Worm (Caenorhabditis elegans) whole organism, L1 larva: ENCODE measurements around the gene Y37A1A.3.

ENCODE experiments used
- C04F5.9 ChIP-seq: sonication (generic microtip); optimal IDR thresholded peaks from 2 replicates; lab custom pipeline; 2016; ENCODE audit warnings: missing genetic modification characterization, missing compliant biosample characterization
- aly-2 ChIP-seq: fragments of 150-350 bp; optimal IDR thresholded peaks from 2 replicates; lab custom pipeline; 2014; ENCODE audit warnings: missing biosample characterization, missing genetic modification characterization
- ama-1 ChIP-seq: fragments of 150-350 bp; optimal IDR thresholded peaks from 2 replicates; lab custom pipeline; 2014
- ceh-63 ChIP-seq: fragments of 200-800 bp; sonication (Bioruptor generic); optimal IDR thresholded peaks from 2 replicates; lab custom pipeline; 2018; ENCODE audit warnings: mild to moderate bottlenecking, missing genetic modification characterization, missing compliant biosample characterization
- ceh-8 ChIP-seq: fragments of 200-800 bp; sonication (Bioruptor generic); optimal IDR thresholded peaks from 2 replicates; lab custom pipeline; 2018; ENCODE audit warnings: mild to moderate bottlenecking, missing genetic modification characterization, moderate library complexity, missing compliant biosample characterization
- ceh-88 ChIP-seq: fragments of 200-800 bp; sonication (Bioruptor generic); IDR thresholded peaks from 2 replicates; pipeline ENCODE4 v1.3.6; 2022; ENCODE audit warnings: missing genetic modification characterization, missing compliant biosample characterization
- ces-1 ChIP-seq: fragments of 150-350 bp; optimal IDR thresholded peaks from 2 replicates; lab custom pipeline; 2014; ENCODE audit warnings: missing biosample characterization, missing genetic modification reagents, missing genetic modification characterization
- efl-1 ChIP-seq, 4 experiments: fragments of 150-350 bp; optimal IDR thresholded peaks in 3 of 4; peaks in 1 of 4; 1 replicate in 1 of 4; 2 replicates in 3 of 4; lab custom pipeline; 2014; ENCODE audit warnings: missing biosample characterization in 2 of 4, missing genetic modification characterization in 2 of 4, missing genetic modification reagents in 2 of 4
- elt-2 ChIP-seq: sonication (generic microtip); optimal IDR thresholded peaks from 2 replicates; lab custom pipeline; 2016; ENCODE audit warnings: missing genetic modification characterization, mild to moderate bottlenecking, inconsistent platforms, missing compliant biosample characterization, missing genetic modification reagents
- ets-5 ChIP-seq: fragments of 200-800 bp; sonication (Bioruptor generic); IDR thresholded peaks from 2 replicates; pipeline ENCODE4 v1.3.6; 2022; ENCODE audit warnings: missing genetic modification characterization, missing compliant biosample characterization
- fkh-10 ChIP-seq: sonication (generic microtip); optimal IDR thresholded peaks from 2 replicates; lab custom pipeline; 2017; ENCODE audit warnings: missing biosample characterization, missing genetic modification reagents, missing genetic modification characterization
- fkh-4 ChIP-seq: sonication (generic microtip); optimal IDR thresholded peaks from 2 replicates; lab custom pipeline; 2016; ENCODE audit warnings: missing compliant biosample characterization, missing genetic modification characterization, borderline replicate concordance
- hlh-17 ChIP-seq: fragments of 200-800 bp; sonication (Bioruptor generic); optimal IDR thresholded peaks from 2 replicates; lab custom pipeline; 2018; ENCODE audit warnings: missing genetic modification characterization, mild to moderate bottlenecking, missing compliant biosample characterization, moderate library complexity, borderline replicate concordance
- hpl-2 ChIP-seq: fragments of 150-350 bp; optimal IDR thresholded peaks from 2 replicates; lab custom pipeline; 2014; ENCODE audit warnings: missing biosample characterization, missing genetic modification reagents, missing genetic modification characterization
- jun-1 ChIP-seq: fragments of 150-350 bp; optimal IDR thresholded peaks from 2 replicates; lab custom pipeline; 2014; ENCODE audit warnings: missing biosample characterization, missing genetic modification reagents, missing genetic modification characterization
- lin-14 ChIP-seq: fragments of 200-800 bp; sonication (Bioruptor generic); optimal IDR thresholded peaks from 2 replicates; lab custom pipeline; 2018; ENCODE audit warnings: mild to moderate bottlenecking, missing genetic modification characterization, moderate library complexity, missing compliant biosample characterization
- lsy-2 ChIP-seq, 2 experiments: fragments of 150-350 bp; optimal IDR thresholded peaks; 2 replicates each; lab custom pipeline; 2014; ENCODE audit warnings: missing biosample characterization in 2 of 2, missing genetic modification characterization in 2 of 2
- mdl-1 ChIP-seq, 2 experiments: fragments of 150-350 bp; optimal IDR thresholded peaks; 2 replicates each; lab custom pipeline; 2014 to 2017; ENCODE audit warnings: missing biosample characterization in 2 of 2, missing genetic modification characterization in 2 of 2, inconsistent platforms in 1 of 2
- mef-2 ChIP-seq: fragments of 150-350 bp; optimal IDR thresholded peaks from 2 replicates; lab custom pipeline; 2014; ENCODE audit warnings: missing biosample characterization, missing genetic modification characterization
- nhr-12 ChIP-seq: sonication (generic microtip); optimal IDR thresholded peaks from 2 replicates; lab custom pipeline; 2017; ENCODE audit warnings: missing biosample characterization, missing genetic modification characterization
- nhr-19 ChIP-seq: fragments of 200-800 bp; sonication (Bioruptor generic); conservative IDR thresholded peaks from 2 replicates; pipeline ENCODE4 v1.3.6; 2022; ENCODE audit warnings: missing genetic modification characterization, missing compliant biosample characterization
- nhr-47 ChIP-seq: sonication (generic microtip); optimal IDR thresholded peaks from 2 replicates; lab custom pipeline; 2016; ENCODE audit warnings: mild to moderate bottlenecking, missing genetic modification characterization, moderate library complexity, missing compliant biosample characterization
- nhr-76 ChIP-seq: sonication (generic microtip); optimal IDR thresholded peaks from 2 replicates; lab custom pipeline; 2017; ENCODE audit warnings: missing biosample characterization, missing genetic modification characterization
- nhr-77 ChIP-seq: fragments of 150-350 bp; optimal IDR thresholded peaks from 2 replicates; lab custom pipeline; 2014; ENCODE audit warnings: missing biosample characterization, missing genetic modification characterization
- nhr-84 ChIP-seq: sonication (generic microtip); optimal IDR thresholded peaks from 2 replicates; lab custom pipeline; 2017; ENCODE audit warnings: missing biosample characterization, missing genetic modification characterization
- nhr-85 ChIP-seq: sonication (generic microtip); peaks from one replicate; lab custom pipeline; 2016; ENCODE audit warnings: missing genetic modification characterization, inconsistent platforms, missing compliant biosample characterization
- nhr-90 ChIP-seq: sonication (generic microtip); optimal IDR thresholded peaks from 2 replicates; lab custom pipeline; 2016; ENCODE audit warnings: mild to moderate bottlenecking, missing genetic modification characterization, missing compliant biosample characterization; ENCODE audit not compliant: poor library complexity
- pax-3 ChIP-seq: fragments of 200-800 bp; sonication (Bioruptor generic); optimal IDR thresholded peaks from 2 replicates; lab custom pipeline; 2018; ENCODE audit warnings: mild to moderate bottlenecking, missing genetic modification characterization, moderate library complexity, missing compliant biosample characterization
- pqm-1 ChIP-seq: sonication (generic microtip); optimal IDR thresholded peaks from 3 replicates; lab custom pipeline; 2017; ENCODE audit warnings: missing biosample characterization, missing genetic modification characterization
- rnt-1 ChIP-seq: sonication (generic microtip); optimal IDR thresholded peaks from 2 replicates; lab custom pipeline; 2016; ENCODE audit warnings: mild to moderate bottlenecking, missing genetic modification characterization, moderate library complexity, missing compliant biosample characterization
- skn-1 ChIP-seq: fragments of 150-350 bp; optimal IDR thresholded peaks from 2 replicates; lab custom pipeline; 2014; ENCODE audit warnings: missing biosample characterization, missing genetic modification characterization
- snpc-4 ChIP-seq: fragments of 150-350 bp; optimal IDR thresholded peaks from 2 replicates; lab custom pipeline; 2014; ENCODE audit warnings: missing biosample characterization, missing genetic modification characterization
- snu-23 ChIP-seq: sonication (generic microtip); optimal IDR thresholded peaks from 2 replicates; lab custom pipeline; 2016; ENCODE audit warnings: missing genetic modification characterization, missing compliant biosample characterization
- sptf-1 ChIP-seq: fragments of 150-350 bp; optimal IDR thresholded peaks from 2 replicates; lab custom pipeline; 2014; ENCODE audit warnings: missing biosample characterization, missing genetic modification characterization
- swsn-7 ChIP-seq: sonication (generic microtip); optimal IDR thresholded peaks from 2 replicates; lab custom pipeline; 2016; ENCODE audit warnings: missing genetic modification characterization, missing compliant biosample characterization
- unc-86 ChIP-seq: sonication (generic microtip); optimal IDR thresholded peaks from 2 replicates; lab custom pipeline; 2016; ENCODE audit warnings: missing genetic modification characterization, missing compliant biosample characterization
- vab-15 ChIP-seq: sonication (generic microtip); optimal IDR thresholded peaks from 2 replicates; lab custom pipeline; 2017; ENCODE audit warnings: missing genotype, mild to moderate bottlenecking, missing genetic modification characterization, missing compliant biosample characterization
- xbp-1 ChIP-seq: sonication (generic microtip); optimal IDR thresholded peaks from 2 replicates; lab custom pipeline; 2016; ENCODE audit warnings: missing genetic modification characterization, missing compliant biosample characterization
- ztf-11 ChIP-seq, 2 experiments: sonication (generic microtip); optimal IDR thresholded peaks; 2 replicates each; lab custom pipeline; 2016 to 2017; ENCODE audit warnings: missing genetic modification characterization in 2 of 2, missing biosample characterization in 1 of 2, missing compliant biosample characterization in 1 of 2

The Y37A1A.3 gene

DNA sequence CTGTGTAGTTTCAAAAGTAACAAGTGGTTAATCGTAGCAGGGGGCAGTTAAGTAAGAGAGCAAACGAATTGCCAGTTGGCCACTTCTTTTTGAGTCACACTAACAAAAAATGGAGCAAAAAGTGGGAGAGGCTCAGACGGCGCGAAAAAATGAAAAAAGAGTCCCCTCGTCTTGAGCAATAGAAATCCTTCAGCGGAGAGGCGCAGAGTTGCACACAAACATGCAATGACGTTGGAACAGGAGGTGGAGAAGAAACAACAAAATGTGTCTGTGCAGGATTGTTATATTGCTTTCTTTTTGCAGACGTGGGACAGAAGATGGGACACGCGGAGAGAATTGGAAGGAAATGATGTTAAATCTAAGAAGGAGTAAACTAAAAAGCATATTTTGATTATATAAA lies 25.0 kb downstream of the Y37A1A.3 start (continued):
- TF ChIP-seq sptf-1 (tag; lab: Kevin White, UChicago) (no peak), nhr-19 (GFP tag; lab: Robert Waterston, UW) (0 out of 2 replicates have a peak, but pooled peaks have one; percentile 30), nhr-76 (tag; lab: Kevin White, UChicago) (no peak), vab-15 (tag; lab: Kevin White, UChicago) (no peak), snu-23 (GFP tag; lab: Kevin White, UChicago) (peak; percentile 53), xbp-1 (tag; lab: Kevin White, UChicago) (peak; percentile 33), ztf-11 (tag; optimal IDR thresholded peaks at IDR 0.05; lab: Kevin White, UChicago) (no peak), swsn-7 (tag; lab: Kevin White, UChicago) (peak; percentile 48), ceh-63 (GFP tag; lab: Kevin White, UChicago) (no peak)

- TF ChIP-seq efl-1 (optimal IDR thresholded peaks at IDR 0.05; lab: Kevin White, UChicago) (no peak), efl-1 (GFP tag; optimal IDR thresholded peaks at IDR 0.05 in 1 of 2; lab: Kevin White, UChicago) (peak in 1 of 2 experiments; percentile 47), mef-2 (tag; lab: Kevin White, UChicago) (no peak)
- TF ChIP-seq, all 84 proteins: peak for 1
Observed at ce11 chrIV:13876565-13877153, 26.0 kb downstream of the Y37A1A.3 start, which contains the start of gene prdh-1. prdh-1 (minus strand) TSS chrIV:13876615.

ce11 chrIV:13870085-13870484 lies 32.6 kb downstream of the Y37A1A.3 start:
- TF ChIP-seq nhr-90 (no peak), nhr-47 (tag; lab: Kevin White, UChicago) (no peak), unc-86 (tag; lab: Kevin White, UChicago) (no peak), fkh-4 (tag; lab: Kevin White, UChicago) (no peak), ets-5 (GFP tag; lab: Robert Waterston, UW) (no peak), mdl-1 (tag; optimal IDR thresholded peaks at IDR 0.05; lab: Kevin White, UChicago) (no peak), nhr-85 (tag; lab: Kevin White, UChicago) (no peak), ces-1 (no peak), ceh-8 (GFP tag; lab: Kevin White, UChicago) (no peak), ceh-88 (GFP tag; lab: Robert Waterston, UW) (no peak), C04F5.9 (tag; lab: Kevin White, UChicago) (no peak), ama-1 (lab: Kevin White, UChicago) (no peak), rnt-1 (tag; lab: Kevin White, UChicago) (no peak), pax-3 (tag; lab: Kevin White, UChicago) (no peak), nhr-12 (tag; lab: Kevin White, UChicago) (no peak), fkh-10 (GFP tag; lab: Kevin White, UChicago) (no peak), elt-2 (no peak)

DNA sequence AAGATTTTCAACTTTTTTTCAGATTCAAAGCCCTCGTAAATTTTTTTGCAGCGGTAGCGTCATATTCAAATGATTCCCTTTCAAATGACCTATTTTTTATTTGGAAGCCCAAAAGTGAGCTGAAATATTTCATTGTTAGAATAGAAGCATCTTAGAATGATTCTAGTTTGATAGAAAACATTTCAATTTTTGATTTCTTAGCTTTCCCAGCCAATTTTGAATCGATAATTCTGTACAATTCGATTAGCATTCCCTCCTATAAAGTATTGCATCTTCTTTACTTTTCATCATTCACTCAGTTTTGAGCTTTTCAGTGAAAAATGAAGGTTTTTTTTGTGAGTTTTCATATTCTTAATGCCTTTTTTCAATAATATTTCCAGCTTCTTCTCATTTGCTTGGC lies 35.9 kb downstream of the Y37A1A.3 start, which contains the start of gene B0513.90:
Gene B0513.90 (plus strand): TSS at position 301 of the 400 bp plus-strand sequence.
- TF ChIP-seq jun-1 (tag; lab: Kevin White, UChicago) (no peak), hpl-2 (GFP tag; lab: Kevin White, UChicago) (no peak), ceh-8 (GFP tag; lab: Kevin White, UChicago) (no peak), efl-1 (optimal IDR thresholded peaks at IDR 0.05; lab: Kevin White, UChicago) (no peak), efl-1 (GFP tag; optimal IDR thresholded peaks at IDR 0.05 in 1 of 2; lab: Kevin White, UChicago) (peak in 1 of 2 experiments; percentile 12)

- TF ChIP-seq snpc-4 (tag; lab: Kevin White, UChicago) (no peak), lsy-2 (tag; optimal IDR thresholded peaks at IDR 0.05; lab: Kevin White, UChicago) (no peak), nhr-77 (tag; lab: Kevin White, UChicago) (peak; percentile 1), lin-14 (GFP tag; lab: Kevin White, UChicago) (no peak), aly-2 (no peak), nhr-76 (tag; lab: Kevin White, UChicago) (no peak), skn-1 (tag; lab: Kevin White, UChicago) (peak; percentile 28), pqm-1 (tag; lab: Kevin White, UChicago) (no peak), nhr-84 (no peak), hlh-17 (GFP tag; lab: Kevin White, UChicago) (no peak)
Observed at ce11 chrIV:13865172-13865571, 37.5 kb downstream of the Y37A1A.3 start, which contains the start of gene vamp-8. vamp-8 (minus strand) TSS chrIV:13865196.
